Fruit fly (Drosophila melanogaster) whole organism, embryonic: Measurements from ENCODE around the gene CG9184.

Experiments used
- Abd-B ChIP-seq: fragments of 200-800 bp; sonication (Bioruptor generic); optimal IDR thresholded peaks from 2 replicates; lab custom pipeline; 2018; ENCODE audit warnings: missing biosample characterization, mild to moderate bottlenecking, missing genetic modification characterization, moderate library complexity
- Atf-2 ChIP-seq: fragments of 200-800 bp; sonication (Bioruptor generic); optimal IDR thresholded peaks from 2 replicates; lab custom pipeline; 2016; ENCODE audit warnings: missing biosample characterization, missing genetic modification characterization
- B-H2 ChIP-seq: fragments of 200-800 bp; sonication (Bioruptor generic); optimal IDR thresholded peaks from 2 replicates; lab custom pipeline; 2018; ENCODE audit warnings: missing biosample characterization, mild to moderate bottlenecking, missing genetic modification characterization
- Bgb ChIP-seq: fragments of 200-800 bp; sonication (Bioruptor generic); IDR thresholded peaks from 2 replicates; pipeline ENCODE4 v1.3.6; 2022; ENCODE audit warnings: missing biosample characterization, missing genetic modification characterization; ENCODE audit not compliant: partially characterized antibody
- Bteb2 ChIP-seq: fragments of 200-800 bp; sonication (Bioruptor generic); optimal IDR thresholded peaks from 2 replicates; lab custom pipeline; 2016; ENCODE audit warnings: missing biosample characterization, missing genetic modification characterization
- CG10321 ChIP-seq: fragments of 200-800 bp; sonication (Bioruptor generic); IDR thresholded peaks from 2 replicates; pipeline ENCODE4 v1.3.6; 2022; ENCODE audit warnings: missing biosample characterization, missing genetic modification characterization
- CG10431 ChIP-seq: fragments of 200-800 bp; sonication (Bioruptor generic); optimal IDR thresholded peaks from 3 replicates; lab custom pipeline; 2018; ENCODE audit warnings: missing biosample characterization, mild to moderate bottlenecking, missing genetic modification characterization
- CG10462 ChIP-seq: fragments of 200-800 bp; sonication (Bioruptor generic); optimal IDR thresholded peaks from 2 replicates; lab custom pipeline; 2016; ENCODE audit warnings: missing biosample characterization, missing genetic modification characterization
- CG10959 ChIP-seq: fragments of 200-800 bp; sonication (Bioruptor generic); IDR thresholded peaks from 2 replicates; pipeline ENCODE4 v1.3.6; 2022; ENCODE audit warnings: missing biosample characterization, missing genetic modification characterization
- CG11398 ChIP-seq: fragments of 200-800 bp; sonication (Bioruptor generic); optimal IDR thresholded peaks from 2 replicates; lab custom pipeline; 2016; ENCODE audit warnings: missing biosample characterization, missing genetic modification characterization
- CG12104 ChIP-seq: fragments of 200-800 bp; sonication (Bioruptor generic); optimal IDR thresholded peaks from 3 replicates; lab custom pipeline; 2016; ENCODE audit warnings: missing biosample characterization, missing genetic modification characterization
- CG12236 ChIP-seq: fragments of 200-800 bp; sonication (Bioruptor generic); optimal IDR thresholded peaks from 2 replicates; lab custom pipeline; 2016; ENCODE audit warnings: missing biosample characterization, missing genetic modification characterization
- CG13624 ChIP-seq: fragments of 200-800 bp; sonication (Bioruptor generic); optimal IDR thresholded peaks from 2 replicates; lab custom pipeline; 2016; ENCODE audit warnings: missing biosample characterization, missing genetic modification characterization
- CG1603 ChIP-seq: fragments of 200-800 bp; sonication (Bioruptor generic); optimal IDR thresholded peaks from 2 replicates; lab custom pipeline; 2019; ENCODE audit warnings: missing biosample characterization, mild to moderate bottlenecking, missing genetic modification characterization, moderate library complexity
- CG16779 ChIP-seq: fragments of 200-800 bp; sonication (Bioruptor generic); IDR thresholded peaks from 2 replicates; pipeline ENCODE4 v1.3.6; 2022; ENCODE audit warnings: missing biosample characterization, missing genetic modification characterization
- CG17912 ChIP-seq: fragments of 200-800 bp; sonication (Bioruptor generic); optimal IDR thresholded peaks from 2 replicates; lab custom pipeline; 2018; ENCODE audit warnings: missing biosample characterization, mild to moderate bottlenecking, missing genetic modification characterization
- CG18262 ChIP-seq: fragments of 200-800 bp; optimal IDR thresholded peaks from 3 replicates; lab custom pipeline; 2019; ENCODE audit warnings: missing biosample characterization, mild to moderate bottlenecking, missing genetic modification characterization, moderate library complexity
- CG42726 ChIP-seq: fragments of 200-800 bp; sonication (Bioruptor generic); IDR thresholded peaks from 2 replicates; pipeline ENCODE4 v1.3.6; 2022; ENCODE audit warnings: missing biosample characterization, missing genetic modification characterization; ENCODE audit not compliant: partially characterized antibody
- CG4404 ChIP-seq: fragments of 200-800 bp; sonication (Bioruptor generic); IDR thresholded peaks from 2 replicates; pipeline ENCODE4 v1.3.6; 2022; ENCODE audit warnings: missing biosample characterization, missing genetic modification characterization
- CG6813 ChIP-seq: fragments of 200-800 bp; sonication (Bioruptor generic); optimal IDR thresholded peaks from 2 replicates; lab custom pipeline; 2017; ENCODE audit warnings: missing biosample characterization, missing genetic modification characterization, mild to moderate bottlenecking, moderate library complexity, missing genetic modification reagents
- CG8281 ChIP-seq: fragments of 200-800 bp; sonication (Bioruptor generic); optimal IDR thresholded peaks from 2 replicates; lab custom pipeline; 2018; ENCODE audit warnings: missing biosample characterization, mild to moderate bottlenecking, missing genetic modification characterization, moderate library complexity
- CG9437 ChIP-seq: fragments of 200-800 bp; sonication (Bioruptor generic); optimal IDR thresholded peaks from 2 replicates; lab custom pipeline; 2018; ENCODE audit warnings: missing biosample characterization, mild to moderate bottlenecking, missing genetic modification characterization
- CG9817 ChIP-seq: fragments of 200-800 bp; sonication (Bioruptor generic); optimal IDR thresholded peaks from 2 replicates; lab custom pipeline; 2018; ENCODE audit warnings: missing biosample characterization, mild to moderate bottlenecking, missing genetic modification characterization, moderate library complexity
- CkIIα-i1 ChIP-seq: fragments of 200-800 bp; sonication (Bioruptor generic); IDR thresholded peaks from 2 replicates; pipeline ENCODE4 v1.3.6; 2022; ENCODE audit warnings: missing biosample characterization, missing genetic modification characterization
- CrebB ChIP-seq: fragments of 200-800 bp; sonication (Bioruptor generic); optimal IDR thresholded peaks from 3 replicates; lab custom pipeline; 2018; ENCODE audit warnings: missing biosample characterization, mild to moderate bottlenecking, missing genetic modification characterization
- Dbx ChIP-seq: fragments of 200-800 bp; sonication (Bioruptor generic); IDR thresholded peaks from 3 replicates; pipeline ENCODE4 v1.3.6; 2022; ENCODE audit warnings: missing biosample characterization, missing genetic modification characterization
- Dref ChIP-seq: fragments of 200-800 bp; sonication (Bioruptor generic); IDR thresholded peaks from 2 replicates; pipeline ENCODE4 v1.3.6; 2022; ENCODE audit warnings: missing biosample characterization, missing genetic modification characterization
- Fer2 ChIP-seq: fragments of 200-800 bp; sonication (Bioruptor generic); optimal IDR thresholded peaks from 2 replicates; lab custom pipeline; 2018; ENCODE audit warnings: missing biosample characterization, mild to moderate bottlenecking, missing genetic modification characterization, moderate library complexity
- H15 ChIP-seq: fragments of 200-800 bp; sonication (Bioruptor generic); IDR thresholded peaks from 3 replicates; pipeline ENCODE4 v1.3.6; 2022; ENCODE audit warnings: missing biosample characterization, missing genetic modification characterization
- HLH4C ChIP-seq: fragments of 200-800 bp; sonication (Bioruptor generic); IDR thresholded peaks from 3 replicates; pipeline ENCODE4 v1.3.6; 2022; ENCODE audit warnings: missing biosample characterization, missing genetic modification characterization; ENCODE audit not compliant: partially characterized antibody
- Hey ChIP-seq: fragments of 200-800 bp; sonication (Bioruptor generic); optimal IDR thresholded peaks from 3 replicates; lab custom pipeline; 2018; ENCODE audit warnings: missing biosample characterization, mild to moderate bottlenecking, missing genetic modification characterization
- Hr78 ChIP-seq, 2 experiments: fragments of 200-800 bp in 1 of 2; fragments of >200 bp in 1 of 2; sonication (Bioruptor generic) in 1 of 2; optimal IDR thresholded peaks; 2 replicates each; lab custom pipeline; 2017 to 2019; ENCODE audit warnings: missing biosample characterization in 2 of 2, missing genetic modification characterization in 2 of 2, mild to moderate bottlenecking in 1 of 2, moderate library complexity in 1 of 2
- Nf-YC ChIP-seq: fragments of 200-800 bp; optimal IDR thresholded peaks from 3 replicates; lab custom pipeline; 2019; ENCODE audit warnings: missing biosample characterization, mild to moderate bottlenecking, missing genetic modification characterization, moderate library complexity
- Taf1 ChIP-seq: fragments of 200-800 bp; sonication (Bioruptor generic); IDR thresholded peaks from 2 replicates; pipeline ENCODE4 v1.3.6; 2022; ENCODE audit warnings: missing biosample characterization, missing genetic modification characterization
- Trl ChIP-seq, 3 experiments: fragments of >200 bp in 2 of 3; fragments of 200-800 bp in 1 of 3; sonication (Bioruptor generic) in 1 of 3; optimal IDR thresholded peaks; 2 replicates in 1 of 3; 3 replicates in 2 of 3; lab custom pipeline; 2016 to 2017; ENCODE audit warnings: missing biosample characterization in 1 of 3, missing genetic modification characterization in 1 of 3
- al ChIP-seq: fragments of 200-800 bp; sonication (Bioruptor generic); IDR thresholded peaks from 2 replicates; pipeline ENCODE4 v1.3.6; 2022; ENCODE audit warnings: missing biosample characterization, missing genetic modification characterization
- ash1 ChIP-seq: fragments of 200-800 bp; sonication (Bioruptor generic); optimal IDR thresholded peaks from 2 replicates; lab custom pipeline; 2018; ENCODE audit warnings: missing biosample characterization, mild to moderate bottlenecking, missing genetic modification characterization
- cad ChIP-seq: fragments of >200 bp; optimal IDR thresholded peaks from 2 replicates; lab custom pipeline; 2017; ENCODE audit warnings: missing biosample characterization, missing genetic modification characterization
- gro ChIP-seq: fragments of 200-800 bp; sonication (Bioruptor generic); optimal IDR thresholded peaks from 2 replicates; lab custom pipeline; 2016; ENCODE audit warnings: missing biosample characterization, missing genetic modification characterization
- kay ChIP-seq: fragments of 200-800 bp; sonication (Bioruptor generic); optimal IDR thresholded peaks from 2 replicates; lab custom pipeline; 2016; ENCODE audit warnings: missing biosample characterization, missing genetic modification characterization
- lbe ChIP-seq: fragments of 200-800 bp; sonication (Bioruptor generic); optimal IDR thresholded peaks from 2 replicates; lab custom pipeline; 2016; ENCODE audit warnings: missing biosample characterization, mild to moderate bottlenecking, missing genetic modification characterization
- lilli ChIP-seq: fragments of 200-800 bp; sonication (Bioruptor generic); optimal IDR thresholded peaks from 3 replicates; lab custom pipeline; 2016; ENCODE audit warnings: missing biosample characterization, missing genetic modification characterization
- nmo ChIP-seq: fragments of 200-800 bp; sonication (Bioruptor generic); optimal IDR thresholded peaks from 2 replicates; lab custom pipeline; 2018; ENCODE audit warnings: missing biosample characterization, mild to moderate bottlenecking, missing genetic modification characterization, moderate library complexity
- phol ChIP-seq: fragments of 200-800 bp; sonication (Bioruptor generic); optimal IDR thresholded peaks from 3 replicates; lab custom pipeline; 2018; ENCODE audit warnings: missing biosample characterization, mild to moderate bottlenecking, missing genetic modification characterization, moderate library complexity
- ro ChIP-seq: fragments of 200-800 bp; sonication (Bioruptor generic); IDR thresholded peaks from 2 replicates; pipeline ENCODE4 v1.3.6; 2022; ENCODE audit warnings: missing biosample characterization, missing genetic modification characterization
- sens-2 ChIP-seq: fragments of 200-800 bp; sonication (Bioruptor generic); IDR thresholded peaks from 2 replicates; pipeline ENCODE4 v1.3.6; 2022; ENCODE audit warnings: missing biosample characterization, missing genetic modification characterization
- sim ChIP-seq: fragments of 200-800 bp; sonication (Bioruptor generic); IDR thresholded peaks from 2 replicates; pipeline ENCODE4 v1.3.6; 2022; ENCODE audit warnings: missing biosample characterization, missing genetic modification characterization
- sob ChIP-seq: fragments of 200-800 bp; sonication (Bioruptor generic); IDR thresholded peaks from 2 replicates; pipeline ENCODE4 v1.3.6; 2022; ENCODE audit warnings: missing biosample characterization, missing genetic modification characterization
- unc-4 ChIP-seq: fragments of 200-800 bp; sonication (Bioruptor generic); IDR thresholded peaks from 2 replicates; pipeline ENCODE4 v1.3.6; 2022; ENCODE audit warnings: missing biosample characterization, missing genetic modification characterization; ENCODE audit not compliant: partially characterized antibody
- wek ChIP-seq: fragments of 200-800 bp; sonication (Bioruptor generic); optimal IDR thresholded peaks from 3 replicates; lab custom pipeline; 2018; ENCODE audit warnings: missing biosample characterization, mild to moderate bottlenecking, missing genetic modification characterization, moderate library complexity
- zen ChIP-seq: fragments of 200-800 bp; sonication (Bioruptor generic); optimal IDR thresholded peaks from 3 replicates; lab custom pipeline; 2018; ENCODE audit warnings: missing biosample characterization, mild to moderate bottlenecking, missing genetic modification characterization, moderate library complexity

CG9184 gene

dm6 chr3L:1335428-1335764 is 12.8 kb upstream of the CG9184 start (continued):
- TF ChIP-seq Bgb (GFP tag; lab: Robert Waterston, UW): no peak
- TF ChIP-seq sens-2 (GFP tag; lab: Robert Waterston, UW): no peak
- TF ChIP-seq CG10462 (GFP tag; lab: Kevin White, UChicago): peak; percentile 6
- TF ChIP-seq CG18262 (tag; lab: Kevin White, UChicago): peak; percentile 7
- TF ChIP-seq al (GFP tag; lab: Robert Waterston, UW): peak; percentile 61
- TF ChIP-seq Abd-B (GFP tag; lab: Kevin White, UChicago): no peak
- peak; percentile 15 for TF ChIP-seq CG9817 (tag; lab: Kevin White, UChicago)
- no peak for TF ChIP-seq CG12236 (GFP tag; lab: Kevin White, UChicago)
- no peak for TF ChIP-seq CrebB (tag; lab: Kevin White, UChicago)
- no peak for TF ChIP-seq CG10959 (GFP tag; lab: Robert Waterston, UW)
- no peak for TF ChIP-seq ash1 (GFP tag; lab: Kevin White, UChicago)
- TF ChIP-seq CG6813 (GFP tag; lab: Kevin White, UChicago): no peak
- TF ChIP-seq CG1603 (tag; lab: Kevin White, UChicago): peak; percentile 36
- TF ChIP-seq Hey (tag; lab: Kevin White, UChicago): no peak
- no peak for TF ChIP-seq CkIIα-i1 (GFP tag; lab: Robert Waterston, UW)
- TF ChIP-seq Nf-YC (tag; lab: Kevin White, UChicago): no peak
- TF ChIP-seq Dref (GFP tag; lab: Robert Waterston, UW): no peak
- no peak for TF ChIP-seq B-H2 (GFP tag; lab: Kevin White, UChicago)
- TF ChIP-seq ro (GFP tag; lab: Robert Waterston, UW): no peak
- TF ChIP-seq CG9437: no peak
- no peak for TF ChIP-seq Fer2 (tag; lab: Kevin White, UChicago)
- peak; percentile 59; the same call in 1 of the 3 replicates for TF ChIP-seq H15
- no peak for TF ChIP-seq HLH4C (GFP tag; lab: Robert Waterston, UW)
- TF ChIP-seq lilli (GFP tag; lab: Kevin White, UChicago): peak; percentile 61
- TF ChIP-seq Taf1 (GFP tag; lab: Robert Waterston, UW): peak; percentile 54; the same call in 1 of the 2 replicates
- no peak for TF ChIP-seq CG16779 (GFP tag; lab: Robert Waterston, UW)
- no peak for TF ChIP-seq zen (tag; lab: Kevin White, UChicago)
- no peak for TF ChIP-seq Bteb2
- TF ChIP-seq CG10431: no peak
- peak; percentile 40 for TF ChIP-seq gro (GFP tag; lab: Kevin White, UChicago)
- TF ChIP-seq phol: no peak
- TF ChIP-seq unc-4: no peak
- peak; percentile 69 for TF ChIP-seq CG13624 (GFP tag; lab: Kevin White, UChicago)
- TF ChIP-seq Atf-2 (GFP tag; lab: Kevin White, UChicago): peak; percentile 49
- no peak for TF ChIP-seq CG12104 (GFP tag; lab: Kevin White, UChicago)
- TF ChIP-seq Hr78 (GFP tag; optimal IDR thresholded peaks at IDR 0.05; lab: Kevin White, UChicago): no peak
- peak; percentile 72 for TF ChIP-seq Dbx (GFP tag; lab: Robert Waterston, UW)
- TF ChIP-seq lbe (GFP tag; lab: Kevin White, UChicago): peak; percentile 43
- TF ChIP-seq cad (GFP tag; lab: Kevin White, UChicago): no peak
- TF ChIP-seq sob (GFP tag; lab: Robert Waterston, UW): peak; percentile 72
- no peak for TF ChIP-seq nmo (GFP tag; lab: Kevin White, UChicago)
- no peak for TF ChIP-seq CG17912 (GFP tag; lab: Kevin White, UChicago)
- no peak for TF ChIP-seq CG42726
- 0 out of 2 replicates have a peak, but pooled peaks have one; percentile 39 for TF ChIP-seq CG4404 (GFP tag; lab: Robert Waterston, UW)
- no peak for TF ChIP-seq CG10321
- TF ChIP-seq CG8281 (tag; lab: Kevin White, UChicago): no peak
- TF ChIP-seq kay (GFP tag; lab: Kevin White, UChicago): peak; percentile 42
- peak; percentile 75 to 91 for TF ChIP-seq Trl (optimal IDR thresholded peaks at IDR 0.05; lab: Kevin White, UChicago)
- TF ChIP-seq Trl (GFP tag; optimal IDR thresholded peaks at IDR 0.05; lab: Kevin White, UChicago): peak; percentile 57
- TF ChIP-seq wek: no peak
- no peak for TF ChIP-seq sim
- TF ChIP-seq CG11398 (GFP tag; lab: Kevin White, UChicago): no peak
